Fruit fly (Drosophila melanogaster) whole organism, pupa: ENCODE data around the gene Taf12L.

Source experiments
- CG10348 ChIP-seq: fragments of 200-800 bp; sonication (Bioruptor generic); IDR thresholded peaks from 2 replicates; pipeline ENCODE4 v1.3.6; 2022; ENCODE audit warnings: missing biosample characterization, missing genetic modification characterization
- CG12605 ChIP-seq: fragments of 200-800 bp; sonication (Bioruptor generic); IDR thresholded peaks from 2 replicates; pipeline ENCODE4 v1.3.6; 2022; ENCODE audit warnings: missing biosample characterization, missing genetic modification characterization
- CG13204 ChIP-seq: fragments of 200-800 bp; sonication (Bioruptor generic); optimal IDR thresholded peaks from 2 replicates; lab custom pipeline; 2018; ENCODE audit warnings: missing biosample characterization, mild to moderate bottlenecking, missing genetic modification characterization, moderate library complexity
- CG14655 ChIP-seq: fragments of 200-800 bp; sonication (Bioruptor generic); optimal IDR thresholded peaks from 3 replicates; lab custom pipeline; 2017; ENCODE audit warnings: mild to moderate bottlenecking, missing biosample characterization, missing genetic modification reagents, missing genetic modification characterization
- CG15710 ChIP-seq: fragments of 200-800 bp; sonication (Bioruptor generic); optimal IDR thresholded peaks from 2 replicates; lab custom pipeline; 2018; ENCODE audit warnings: missing biosample characterization, mild to moderate bottlenecking, missing genetic modification characterization, moderate library complexity
- CG17806 ChIP-seq: fragments of 200-800 bp; sonication (Bioruptor generic); optimal IDR thresholded peaks from 2 replicates; lab custom pipeline; 2018; ENCODE audit warnings: missing biosample characterization, mild to moderate bottlenecking, missing genetic modification characterization, moderate library complexity
- CG34367 ChIP-seq: fragments of 200-800 bp; sonication (Bioruptor generic); optimal IDR thresholded peaks from 2 replicates; lab custom pipeline; 2018; ENCODE audit warnings: missing biosample characterization, mild to moderate bottlenecking, missing genetic modification characterization
- CG8159 ChIP-seq: fragments of 200-800 bp; sonication (Bioruptor generic); optimal IDR thresholded peaks from 3 replicates; lab custom pipeline; 2018; ENCODE audit warnings: missing biosample characterization, mild to moderate bottlenecking, missing genetic modification characterization, moderate library complexity
- D1 ChIP-seq: fragments of 200-800 bp; sonication (Bioruptor generic); optimal IDR thresholded peaks from 2 replicates; lab custom pipeline; 2018; ENCODE audit warnings: missing biosample characterization, mild to moderate bottlenecking, missing genetic modification characterization, moderate library complexity
- EcR ChIP-seq: fragments of 200-800 bp; sonication (Bioruptor generic); optimal IDR thresholded peaks from 3 replicates; lab custom pipeline; 2019; ENCODE audit warnings: missing biosample characterization, missing genetic modification characterization, mild to moderate bottlenecking, moderate library complexity, missing genetic modification reagents
- Ets98B ChIP-seq: fragments of 200-800 bp; sonication (Bioruptor generic); IDR thresholded peaks from 2 replicates; pipeline ENCODE4 v1.3.6; 2022; ENCODE audit warnings: missing biosample characterization, missing genetic modification characterization
- Pif1A ChIP-seq: fragments of 200-800 bp; sonication (Bioruptor generic); optimal IDR thresholded peaks from 3 replicates; lab custom pipeline; 2016; ENCODE audit warnings: missing biosample characterization, missing genetic modification characterization
- Pif1B ChIP-seq: fragments of 200-800 bp; sonication (Bioruptor generic); optimal IDR thresholded peaks from 3 replicates; lab custom pipeline; 2016; ENCODE audit warnings: missing biosample characterization, missing genetic modification characterization
- Snoo ChIP-seq: fragments of 200-800 bp; sonication (Bioruptor generic); optimal IDR thresholded peaks from 3 replicates; lab custom pipeline; 2017; ENCODE audit warnings: missing biosample characterization, mild to moderate bottlenecking, missing genetic modification characterization, inconsistent platforms
- fd96Ca ChIP-seq: fragments of 200-800 bp; sonication (Bioruptor generic); IDR thresholded peaks from 3 replicates; pipeline ENCODE4 v1.3.6; 2022; ENCODE audit warnings: missing biosample characterization, missing genetic modification characterization
- gl ChIP-seq: fragments of 200-800 bp; sonication (Bioruptor generic); optimal IDR thresholded peaks from 2 replicates; lab custom pipeline; 2018; ENCODE audit warnings: missing biosample characterization, mild to moderate bottlenecking, missing genetic modification characterization
- rn ChIP-seq: fragments of 200-800 bp; sonication (Bioruptor generic); IDR thresholded peaks from 2 replicates; pipeline ENCODE4 v1.3.6; 2022; ENCODE audit warnings: missing biosample characterization, missing genetic modification characterization

Taf12L gene

dm6 chr2L:4687211-4687610 is 14.1 kb downstream of the Taf12L start, which contains the start of gene Elba3:
Gene Elba3 (plus strand): TSS chr2L:4687511.
- TF ChIP-seq Pif1B (GFP tag; lab: Kevin White, UChicago) (no peak), CG14655 (GFP tag; lab: Kevin White, UChicago) (no peak), CG17806 (tag; lab: Kevin White, UChicago) (no peak), CG15710 (tag; lab: Kevin White, UChicago) (no peak), CG10348 (GFP tag; lab: Robert Waterston, UW) (no peak), Snoo (tag; lab: Kevin White, UChicago) (no peak), CG34367 (tag; lab: Kevin White, UChicago) (no peak), Ets98B (GFP tag; lab: Robert Waterston, UW) (no peak), CG12605 (GFP tag; lab: Robert Waterston, UW) (no peak), fd96Ca (no peak), CG8159 (tag; lab: Kevin White, UChicago) (no peak), Pif1A (no peak), CG13204 (no peak), gl (tag; lab: Kevin White, UChicago) (no peak)

DNA sequence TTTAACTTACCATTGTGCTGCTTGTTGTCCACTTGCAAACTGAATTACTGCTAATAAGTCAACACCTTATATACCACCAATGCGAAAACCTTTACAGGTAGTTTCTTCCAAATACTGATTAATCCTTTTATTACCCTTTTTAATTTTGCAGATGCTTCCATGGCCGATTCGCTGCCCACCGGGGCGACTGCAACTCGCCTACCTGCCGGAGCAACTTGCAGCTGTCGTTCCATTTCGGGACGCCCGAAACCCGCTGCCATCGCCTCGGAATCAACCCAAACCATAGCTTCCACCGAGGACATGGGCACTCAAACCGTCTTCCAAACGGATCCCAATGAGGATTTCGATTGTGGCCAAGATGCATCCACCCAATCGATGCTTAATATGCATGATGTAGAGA is 16.9 kb downstream of the Taf12L start, which contains the start of gene Elba1:
Gene Elba1 (minus strand): TSS at position 101 of the 400 bp plus-strand sequence.
- TF ChIP-seq CG17806 (tag; lab: Kevin White, UChicago) (no peak), rn (GFP tag; lab: Robert Waterston, UW) (no peak), CG12605 (GFP tag; lab: Robert Waterston, UW) (no peak), CG8159 (tag; lab: Kevin White, UChicago) (no peak)

dm6 chr2L:4682377-4682776 is 18.9 kb downstream of the Taf12L start, which contains the start of gene CG11929:
Gene CG11929 (plus strand): TSS chr2L:4682677.
- TF ChIP-seq fd96Ca (no peak), EcR (GFP tag; lab: Kevin White, UChicago) (no peak), gl (tag; lab: Kevin White, UChicago) (no peak)

dm6 chr2L:4660932-4661331 is 40.4 kb downstream of the Taf12L start:
- TF ChIP-seq D1 (tag; lab: Kevin White, UChicago) (peak; percentile 14), CG17806 (tag; lab: Kevin White, UChicago) (no peak), EcR (GFP tag; lab: Kevin White, UChicago) (no peak)
